Fruit fly (Drosophila melanogaster) whole organism, embryonic: ENCODE results near the gene Kua.
A peak's percentile ranks its signal among the peaks of the same experiment; 100 is the strongest.

ENCODE experiments used
- Abd-B ChIP-seq: fragments of 200-800 bp; sonication (Bioruptor generic); optimal IDR thresholded peaks from 2 replicates; lab custom pipeline; 2018; ENCODE audit warnings: missing biosample characterization, mild to moderate bottlenecking, missing genetic modification characterization, moderate library complexity
- Atf3 ChIP-seq: fragments of 200-800 bp; sonication (Bioruptor generic); optimal IDR thresholded peaks from 3 replicates; lab custom pipeline; 2016; ENCODE audit warnings: missing biosample characterization, missing genetic modification characterization
- Awh ChIP-seq: fragments of 200-800 bp; sonication (Bioruptor generic); IDR thresholded peaks from 2 replicates; pipeline ENCODE4, ENCODE4 v1.3.6; 2022; ENCODE audit warnings: missing biosample characterization, missing genetic modification characterization
- CG11398 ChIP-seq: fragments of 200-800 bp; sonication (Bioruptor generic); optimal IDR thresholded peaks from 2 replicates; lab custom pipeline; 2016; ENCODE audit warnings: missing biosample characterization, missing genetic modification characterization
- CG11560 ChIP-seq: fragments of 200-800 bp; sonication (Bioruptor generic); IDR thresholded peaks from 3 replicates; pipeline ENCODE4 v1.3.6; 2022; ENCODE audit warnings: missing biosample characterization, missing genetic modification characterization
- CG12942 ChIP-seq: fragments of 200-800 bp; sonication (Bioruptor generic); optimal IDR thresholded peaks from 3 replicates; lab custom pipeline; 2016; ENCODE audit warnings: missing biosample characterization, missing genetic modification characterization
- CG13287 ChIP-seq: fragments of 200-800 bp; sonication (Bioruptor generic); IDR thresholded peaks from 2 replicates; pipeline ENCODE4 v1.3.6; 2022; ENCODE audit warnings: missing biosample characterization, missing genetic modification characterization; ENCODE audit not compliant: partially characterized antibody
- CG13775 ChIP-seq: fragments of 200-800 bp; sonication (Bioruptor generic); optimal IDR thresholded peaks from 3 replicates; lab custom pipeline; 2017; ENCODE audit warnings: missing biosample characterization, mild to moderate bottlenecking, missing genetic modification characterization
- CG15514 ChIP-seq: fragments of 200-800 bp; sonication (Bioruptor generic); optimal IDR thresholded peaks from 3 replicates; lab custom pipeline; 2017; ENCODE audit warnings: missing biosample characterization, missing genetic modification characterization, mild to moderate bottlenecking, moderate library complexity, missing genetic modification reagents
- CG1603 ChIP-seq: fragments of 200-800 bp; sonication (Bioruptor generic); optimal IDR thresholded peaks from 2 replicates; lab custom pipeline; 2019; ENCODE audit warnings: missing biosample characterization, mild to moderate bottlenecking, missing genetic modification characterization, moderate library complexity
- CG17328 ChIP-seq: fragments of 200-800 bp; sonication (Bioruptor generic); IDR thresholded peaks from 2 replicates; pipeline ENCODE4 v1.3.6; 2022; ENCODE audit warnings: missing biosample characterization, missing genetic modification characterization
- CG17385 ChIP-seq: fragments of 200-800 bp; sonication (Bioruptor generic); optimal IDR thresholded peaks from 3 replicates; lab custom pipeline; 2018; ENCODE audit warnings: missing biosample characterization, mild to moderate bottlenecking, missing genetic modification characterization
- CG18619 ChIP-seq: fragments of 200-800 bp; sonication (Bioruptor generic); optimal IDR thresholded peaks from 3 replicates; lab custom pipeline; 2017; ENCODE audit warnings: missing biosample characterization, mild to moderate bottlenecking, missing genetic modification characterization
- CG2129 ChIP-seq: fragments of 200-800 bp; sonication (Bioruptor generic); IDR thresholded peaks from 2 replicates; pipeline ENCODE4 v1.3.6; 2022; ENCODE audit warnings: missing biosample characterization, missing genetic modification characterization; ENCODE audit not compliant: partially characterized antibody
- CG31441 ChIP-seq: fragments of 200-800 bp; sonication (Bioruptor generic); IDR thresholded peaks from 2 replicates; pipeline ENCODE4 v1.3.6; 2022; ENCODE audit warnings: missing biosample characterization, missing genetic modification characterization
- CG32772 ChIP-seq: fragments of 200-800 bp; sonication (Bioruptor generic); IDR thresholded peaks from 2 replicates; pipeline ENCODE4 v1.3.6; 2022; ENCODE audit warnings: missing biosample characterization, missing genetic modification characterization
- CG34224 ChIP-seq: fragments of 200-800 bp; sonication (Bioruptor generic); IDR thresholded peaks from 3 replicates; pipeline ENCODE4 v1.3.6; 2022; ENCODE audit warnings: missing biosample characterization, missing genetic modification characterization; ENCODE audit not compliant: partially characterized antibody
- CG3726 ChIP-seq: fragments of 200-800 bp; sonication (Bioruptor generic); IDR thresholded peaks from 3 replicates; pipeline ENCODE4, ENCODE4 v1.3.6; 2022; ENCODE audit warnings: missing biosample characterization, missing genetic modification characterization
- CG4820 ChIP-seq: fragments of 200-800 bp; sonication (Bioruptor generic); optimal IDR thresholded peaks from 3 replicates; lab custom pipeline; 2016; ENCODE audit warnings: missing biosample characterization, missing genetic modification characterization
- CG6791 ChIP-seq: fragments of 200-800 bp; sonication (Bioruptor generic); IDR thresholded peaks from 3 replicates; pipeline ENCODE4 v1.3.6; 2022; ENCODE audit warnings: missing biosample characterization, missing genetic modification characterization; ENCODE audit not compliant: partially characterized antibody
- D19A ChIP-seq: fragments of 200-800 bp; optimal IDR thresholded peaks from 3 replicates; lab custom pipeline; 2019; ENCODE audit warnings: missing biosample characterization, mild to moderate bottlenecking, missing genetic modification characterization, moderate library complexity
- Deaf1 ChIP-seq: fragments of 200-800 bp; optimal IDR thresholded peaks from 3 replicates; lab custom pipeline; 2019; ENCODE audit warnings: missing biosample characterization, mild to moderate bottlenecking, missing genetic modification characterization, moderate library complexity
- Dll ChIP-seq: fragments of 200-800 bp; sonication (Bioruptor generic); IDR thresholded peaks from 4 replicates; pipeline ENCODE4 v1.3.6; 2022; ENCODE audit warnings: missing biosample characterization, missing genetic modification characterization; ENCODE audit not compliant: partially characterized antibody
- Doc3 ChIP-seq: fragments of 200-800 bp; sonication (Bioruptor generic); IDR thresholded peaks from 3 replicates; pipeline ENCODE4 v1.3.6; 2022; ENCODE audit warnings: missing biosample characterization, missing genetic modification characterization; ENCODE audit not compliant: partially characterized antibody
- Dp ChIP-seq: fragments of 200-800 bp; sonication (Bioruptor generic); optimal IDR thresholded peaks from 2 replicates; lab custom pipeline; 2018; ENCODE audit warnings: missing biosample characterization, mild to moderate bottlenecking, missing genetic modification characterization, moderate library complexity
- Dref ChIP-seq: fragments of 200-800 bp; sonication (Bioruptor generic); IDR thresholded peaks from 2 replicates; pipeline ENCODE4 v1.3.6; 2022; ENCODE audit warnings: missing biosample characterization, missing genetic modification characterization
- E2f2 ChIP-seq: fragments of 200-800 bp; sonication (Bioruptor generic); IDR thresholded peaks from 2 replicates; pipeline ENCODE4 v1.3.6; 2022; ENCODE audit warnings: missing biosample characterization, missing genetic modification characterization
- Gug ChIP-seq: fragments of 200-800 bp; sonication (Bioruptor generic); IDR thresholded peaks from 4 replicates; pipeline ENCODE4 v1.3.6; 2022; ENCODE audit warnings: missing biosample characterization, missing genetic modification characterization
- HLH4C ChIP-seq: fragments of 200-800 bp; sonication (Bioruptor generic); IDR thresholded peaks from 3 replicates; pipeline ENCODE4 v1.3.6; 2022; ENCODE audit warnings: missing biosample characterization, missing genetic modification characterization; ENCODE audit not compliant: partially characterized antibody
- MBD-R2 ChIP-seq: fragments of 200-800 bp; sonication (Bioruptor generic); IDR thresholded peaks from 2 replicates; pipeline ENCODE4 v1.3.6; 2022; ENCODE audit warnings: missing biosample characterization, missing genetic modification characterization
- MESR4 ChIP-seq: fragments of 200-800 bp; sonication (Bioruptor generic); optimal IDR thresholded peaks from 2 replicates; lab custom pipeline; 2018; ENCODE audit warnings: missing biosample characterization, mild to moderate bottlenecking, missing genetic modification characterization, moderate library complexity
- Myb ChIP-seq: fragments of 200-800 bp; sonication (Bioruptor generic); optimal IDR thresholded peaks from 2 replicates; lab custom pipeline; 2016; ENCODE audit warnings: missing biosample characterization, missing genetic modification characterization
- Opbp ChIP-seq: fragments of 200-800 bp; sonication (Bioruptor generic); IDR thresholded peaks from 3 replicates; pipeline ENCODE4 v1.3.6; 2022; ENCODE audit warnings: missing biosample characterization, missing genetic modification characterization; ENCODE audit not compliant: partially characterized antibody
- Ravus ChIP-seq: fragments of 200-800 bp; sonication (Bioruptor generic); IDR thresholded peaks from 2 replicates; pipeline ENCODE4 v1.3.6; 2022; ENCODE audit warnings: missing biosample characterization, missing genetic modification characterization
- Sin3A ChIP-seq: fragments of >200 bp; optimal IDR thresholded peaks from 2 replicates; lab custom pipeline; 2018
- Sry-δ ChIP-seq: fragments of 200-800 bp; sonication (Bioruptor generic); optimal IDR thresholded peaks from 2 replicates; lab custom pipeline; 2016; ENCODE audit warnings: missing biosample characterization, missing genetic modification characterization
- TFAM ChIP-seq: fragments of 200-800 bp; sonication (Bioruptor generic); optimal IDR thresholded peaks from 2 replicates; lab custom pipeline; 2017; ENCODE audit warnings: missing biosample characterization, missing genetic modification characterization, inconsistent platforms
- ato ChIP-seq: fragments of 200-800 bp; sonication (Bioruptor generic); IDR thresholded peaks from 2 replicates; pipeline ENCODE4 v1.3.6; 2022; ENCODE audit warnings: missing biosample characterization, missing genetic modification characterization; ENCODE audit not compliant: partially characterized antibody
- bowl ChIP-seq: fragments of 200-800 bp; sonication (Bioruptor generic); IDR thresholded peaks from 2 replicates; pipeline ENCODE4 v1.3.6; 2022; ENCODE audit warnings: missing biosample characterization, missing genetic modification characterization
- crol ChIP-seq: fragments of 200-800 bp; sonication (Bioruptor generic); IDR thresholded peaks from 2 replicates; pipeline ENCODE4 v1.3.6; 2022; ENCODE audit warnings: missing biosample characterization, missing genetic modification characterization
- hbn ChIP-seq: fragments of 200-800 bp; sonication (Bioruptor generic); IDR thresholded peaks from 2 replicates; pipeline ENCODE4 v1.3.6; 2022; ENCODE audit warnings: missing biosample characterization, missing genetic modification characterization; ENCODE audit not compliant: partially characterized antibody
- knrl ChIP-seq: fragments of 200-800 bp; sonication (Bioruptor generic); IDR thresholded peaks from 3 replicates; pipeline ENCODE4 v1.3.6; 2022; ENCODE audit warnings: missing biosample characterization, missing genetic modification characterization; ENCODE audit not compliant: partially characterized antibody
- lov ChIP-seq, 2 experiments: fragments of 200-800 bp in 1 of 2; fragments of >200 bp in 1 of 2; sonication (Bioruptor generic) in 1 of 2; IDR thresholded peaks in 1 of 2; optimal IDR thresholded peaks in 1 of 2; 2 replicates in 1 of 2; 3 replicates in 1 of 2; pipeline versions ENCODE4 v1.3.6 to Lab custom; 2017 to 2022; ENCODE audit warnings: missing biosample characterization in 1 of 2, missing genetic modification characterization in 1 of 2
- mld ChIP-seq: fragments of 200-800 bp; sonication (Bioruptor generic); IDR thresholded peaks from 3 replicates; pipeline ENCODE4 v1.3.6; 2022; ENCODE audit warnings: missing biosample characterization, missing genetic modification characterization; ENCODE audit not compliant: partially characterized antibody
- nerfin-2 ChIP-seq: fragments of 200-800 bp; sonication (Bioruptor generic); IDR thresholded peaks from 2 replicates; pipeline ENCODE4 v1.3.6; 2022; ENCODE audit warnings: missing biosample characterization, missing genetic modification characterization; ENCODE audit not compliant: partially characterized antibody
- stwl ChIP-seq: fragments of 200-800 bp; sonication (Bioruptor generic); optimal IDR thresholded peaks from 3 replicates; lab custom pipeline; 2018; ENCODE audit warnings: missing biosample characterization, mild to moderate bottlenecking, missing genetic modification characterization, moderate library complexity
- tio ChIP-seq: fragments of 200-800 bp; sonication (Bioruptor generic); optimal IDR thresholded peaks from 2 replicates; lab custom pipeline; 2017; ENCODE audit warnings: missing biosample characterization, missing genetic modification characterization, inconsistent platforms
- toy ChIP-seq: fragments of 200-800 bp; sonication (Bioruptor generic); IDR thresholded peaks from 2 replicates; pipeline ENCODE4 v1.3.6; 2022; ENCODE audit warnings: missing biosample characterization, missing genetic modification characterization
- unc-4 ChIP-seq: fragments of 200-800 bp; sonication (Bioruptor generic); IDR thresholded peaks from 2 replicates; pipeline ENCODE4 v1.3.6; 2022; ENCODE audit warnings: missing biosample characterization, missing genetic modification characterization; ENCODE audit not compliant: partially characterized antibody

Kua gene

DNA sequence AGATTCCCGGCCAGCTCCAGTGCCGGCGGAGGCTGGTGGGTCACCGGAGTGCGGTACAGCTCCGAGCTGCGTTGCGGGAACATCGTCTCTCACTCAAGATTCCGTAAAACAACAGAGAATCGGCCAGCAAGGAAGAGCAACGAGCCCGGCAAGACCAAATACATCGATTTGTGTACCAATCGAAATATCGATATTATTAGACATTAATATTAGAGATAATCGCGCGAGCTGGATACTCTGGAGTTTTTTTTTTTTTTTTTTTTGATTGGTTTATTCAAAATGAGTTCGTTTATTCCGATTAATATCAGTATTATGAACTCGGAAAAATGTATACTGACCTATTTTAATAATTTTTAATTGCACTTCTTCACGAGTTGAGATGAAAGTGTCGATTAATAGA, 31.9 kb upstream of the Kua start, which contains the start of gene vls:
Gene vls, minus strand, starts transcription at position 164 of the 400 bp plus-strand sequence.
- TF ChIP-seq tio (GFP tag; lab: Kevin White, UChicago): no peak
- peak; percentile 81 for TF ChIP-seq MBD-R2 (GFP tag; lab: Robert Waterston, UW)
- no peak for TF ChIP-seq CG17328
- no peak for TF ChIP-seq Awh (GFP tag; lab: Robert Waterston, UW)
- TF ChIP-seq ato (GFP tag; lab: Robert Waterston, UW): peak; percentile 73
- no peak for TF ChIP-seq Ravus (GFP tag; lab: Robert Waterston, UW)
- no peak for TF ChIP-seq Gug
- peak; percentile 55 for TF ChIP-seq E2f2 (GFP tag; lab: Robert Waterston, UW)
- TF ChIP-seq hbn (GFP tag; lab: Robert Waterston, UW): peak; percentile 83
- TF ChIP-seq crol (GFP tag; lab: Robert Waterston, UW): no peak
- TF ChIP-seq Myb (GFP tag; lab: Kevin White, UChicago): peak; percentile 60
- peak; percentile 18 for TF ChIP-seq stwl (tag; lab: Kevin White, UChicago)
- TF ChIP-seq Dref: peak; percentile 85
- peak; percentile 39 for TF ChIP-seq D19A
- TF ChIP-seq Dll (GFP tag; lab: Robert Waterston, UW): peak; percentile 87
- 0 out of 3 replicates have a peak, but pooled peaks have one; percentile 29 for TF ChIP-seq mld (GFP tag; lab: Robert Waterston, UW)
- peak; percentile 80 for TF ChIP-seq HLH4C (GFP tag; lab: Robert Waterston, UW)
- peak; percentile 79 for TF ChIP-seq CG6791 (GFP tag; lab: Robert Waterston, UW)
- no peak for TF ChIP-seq CG4820
- TF ChIP-seq Dp (GFP tag; lab: Kevin White, UChicago): peak; percentile 19
- TF ChIP-seq CG11560 (tag; lab: Robert Waterston, UW): no peak
- peak; percentile 68 for TF ChIP-seq Sry-δ
- TF ChIP-seq CG31441 (GFP tag; lab: Robert Waterston, UW): no peak
- TF ChIP-seq CG11398 (GFP tag; lab: Kevin White, UChicago): no peak
- no peak for TF ChIP-seq CG18619 (GFP tag; lab: Kevin White, UChicago)
- no peak for TF ChIP-seq Deaf1 (tag; lab: Kevin White, UChicago)
- TF ChIP-seq TFAM (GFP tag; lab: Kevin White, UChicago): no peak
- TF ChIP-seq nerfin-2 (GFP tag; lab: Robert Waterston, UW): peak; percentile 63
- no peak for TF ChIP-seq toy (GFP tag; lab: Robert Waterston, UW)
- peak; percentile 86 for TF ChIP-seq CG13287 (GFP tag; lab: Robert Waterston, UW)
- TF ChIP-seq Atf3 (GFP tag; lab: Kevin White, UChicago): no peak
- peak; percentile 82 for TF ChIP-seq Doc3 (GFP tag; lab: Robert Waterston, UW)
- TF ChIP-seq CG17385 (GFP tag; lab: Kevin White, UChicago): no peak
- TF ChIP-seq CG3726 (GFP tag; lab: Robert Waterston, UW): no peak
- TF ChIP-seq CG15514: peak; percentile 12
- TF ChIP-seq bowl (GFP tag; lab: Robert Waterston, UW): no peak
- TF ChIP-seq unc-4: peak; percentile 78
- peak; percentile 84 for TF ChIP-seq CG34224
- no peak for TF ChIP-seq CG1603
- TF ChIP-seq MESR4 (GFP tag; lab: Kevin White, UChicago): peak; percentile 33
- TF ChIP-seq Abd-B (GFP tag; lab: Kevin White, UChicago): no peak
- TF ChIP-seq CG32772 (GFP tag; lab: Robert Waterston, UW): peak; percentile 90
- peak; percentile 21 for TF ChIP-seq Sin3A (lab: Kevin White, UChicago)
- peak; percentile 73 for TF ChIP-seq knrl (GFP tag; lab: Robert Waterston, UW)
- TF ChIP-seq CG13775 (GFP tag; lab: Kevin White, UChicago): no peak
- TF ChIP-seq CG12942 (GFP tag; lab: Kevin White, UChicago): no peak
- TF ChIP-seq Opbp: peak; percentile 79; the same call in 2 of the 3 replicates
- peak; percentile 60 for TF ChIP-seq CG2129 (GFP tag; lab: Robert Waterston, UW)
- no peak for TF ChIP-seq lov (optimal IDR thresholded peaks at IDR 0.05; lab: Kevin White, UChicago)
- no peak for TF ChIP-seq lov (GFP tag; IDR thresholded peaks at IDR 0.05; lab: Robert Waterston, UW)
